Worm (Caenorhabditis elegans): ENCODE data around the gene str-253.

str-253 gene

DNA sequence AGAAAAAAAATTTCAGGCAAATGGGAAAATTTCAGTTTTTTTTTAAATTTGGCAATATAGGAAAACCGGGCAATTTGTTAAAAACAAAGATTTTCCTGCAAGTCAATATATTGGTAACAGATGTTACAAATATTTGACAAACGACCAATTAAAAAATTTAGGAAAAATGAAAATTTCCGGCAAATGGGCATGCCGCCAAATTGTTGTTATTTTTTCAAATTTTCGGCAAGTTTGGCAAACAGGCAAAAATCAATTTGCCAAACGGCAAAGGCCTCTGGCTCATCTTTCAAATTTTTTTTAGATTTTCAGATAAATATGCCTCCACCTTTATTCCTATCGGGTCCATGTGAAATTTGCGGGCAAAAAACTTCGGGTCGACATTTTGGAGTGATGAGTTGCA, 32.6 kb downstream of the str-253 start, which contains the start of gene nhr-128:
nhr-128 (plus strand) TSS at position 301 of the 400 bp plus-strand sequence.
- TF ChIP-seq pqm-1 (tag; optimal IDR thresholded peaks at IDR 0.05) (no peak), fkh-10 (GFP tag; optimal IDR thresholded peaks at IDR 0.05) (no peak), R02D3.7 (tag; optimal IDR thresholded peaks at IDR 0.05) (no peak), snpc-4 (tag; optimal IDR thresholded peaks at IDR 0.05) (no peak), pha-4 (tag; optimal IDR thresholded peaks at IDR 0.05) (no peak), nhr-12 (tag; optimal IDR thresholded peaks at IDR 0.05) (no peak), nhr-23 (tag; optimal IDR thresholded peaks at IDR 0.05) (no peak), lsy-12 (tag; optimal IDR thresholded peaks at IDR 0.05) (no peak), unc-39 (tag; optimal IDR thresholded peaks at IDR 0.05) (no peak), nhr-43 (tag; optimal IDR thresholded peaks at IDR 0.05; ENCODE audit: poor library complexity, severe bottlenecking) (no peak), ztf-11 (tag; optimal IDR thresholded peaks at IDR 0.05) (no peak), egl-5 (tag; optimal IDR thresholded peaks at IDR 0.05) (no peak), mdl-1 (tag; optimal IDR thresholded peaks at IDR 0.05) (no peak), mml-1 (tag; optimal IDR thresholded peaks at IDR 0.05) (no peak)

DNA sequence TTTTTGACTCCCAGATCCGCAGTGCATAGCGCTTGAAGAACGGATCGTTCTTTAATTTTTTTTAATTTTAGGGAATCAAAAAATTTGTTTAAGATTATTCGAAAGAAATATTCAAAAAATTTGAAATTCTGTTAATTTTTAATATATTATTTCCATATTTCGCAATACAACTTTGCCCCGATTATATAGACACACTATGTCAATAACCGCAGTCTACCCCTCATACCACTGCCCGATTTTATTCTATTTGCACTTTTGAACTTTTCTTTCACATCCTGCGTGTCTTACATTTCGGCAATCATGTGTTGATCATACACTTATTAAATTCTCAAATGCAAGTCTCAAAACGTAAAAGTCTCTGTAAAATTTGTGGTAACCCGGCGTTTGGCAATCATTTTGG, 35.6 kb downstream of the str-253 start, which contains the start of gene nhr-56:
nhr-56 (plus strand) TSS at position 202 of the 400 bp plus-strand sequence.
- TF ChIP-seq pqm-1 (tag; optimal IDR thresholded peaks at IDR 0.05) (peak; percentile 56), ztf-11 (tag; optimal IDR thresholded peaks at IDR 0.05) (no peak), nhr-43 (tag; optimal IDR thresholded peaks at IDR 0.05; ENCODE audit: poor library complexity, severe bottlenecking) (peak; percentile 14), nhr-67 (tag; optimal IDR thresholded peaks at IDR 0.05) (no peak), elt-2 (tag; optimal IDR thresholded peaks at IDR 0.05) (peak; percentile 64), nhr-23 (tag; optimal IDR thresholded peaks at IDR 0.05) (peak; percentile 69), zag-1 (tag; optimal IDR thresholded peaks at IDR 0.05) (no peak), jun-1 (tag; optimal IDR thresholded peaks at IDR 0.05) (peak; percentile 5), pha-4 (tag; optimal IDR thresholded peaks at IDR 0.05) (peak; percentile 98), nfya-1 (tag; optimal IDR thresholded peaks at IDR 0.05; ENCODE audit: insufficient read depth) (peak; percentile 16)

- TF ChIP-seq eor-1 (tag; optimal IDR thresholded peaks at IDR 0.05) (no peak), R02D3.7 (tag; optimal IDR thresholded peaks at IDR 0.05) (no peak), nhr-43 (tag; optimal IDR thresholded peaks at IDR 0.05; ENCODE audit: poor library complexity, severe bottlenecking) (no peak), pqm-1 (tag; optimal IDR thresholded peaks at IDR 0.05) (no peak), jun-1 (tag; optimal IDR thresholded peaks at IDR 0.05) (no peak), elt-3 (tag; optimal IDR thresholded peaks at IDR 0.05) (no peak), lin-15B (tag; optimal IDR thresholded peaks at IDR 0.05) (no peak), fkh-2 (tag; optimal IDR thresholded peaks at IDR 0.05) (no peak), sea-2 (GFP tag; optimal IDR thresholded peaks at IDR 0.05) (no peak), ceh-9 (tag; optimal IDR thresholded peaks at IDR 0.05) (no peak), mml-1 (tag; optimal IDR thresholded peaks at IDR 0.05) (no peak), nhr-28 (tag; optimal IDR thresholded peaks at IDR 0.05) (no peak), ama-1 (optimal IDR thresholded peaks at IDR 0.05) (no peak), skn-1 (tag; optimal IDR thresholded peaks at IDR 0.05) (no peak)
These were observed 37.5 kb downstream of the str-253 start for ce11 chrV:2216927-2217326.

- TF ChIP-seq ceh-16 (tag; optimal IDR thresholded peaks at IDR 0.05), result no peak
- no peak for TF ChIP-seq ceh-9 (tag; optimal IDR thresholded peaks at IDR 0.05)
- TF ChIP-seq nhr-23 (tag; optimal IDR thresholded peaks at IDR 0.05), result no peak
These were observed 39.1 kb downstream of the str-253 start, which contains the start of gene nstp-8 for ce11 chrV:2215352-2215751. Gene nstp-8 (plus strand): TSS chrV:2215652.

ce11 chrV:2214428-2215038, 39.9 kb downstream of the str-253 start, which contains the start of gene nhr-184:
Gene nhr-184 (minus strand): TSS chrV:2214478.
- TF ChIP-seq elt-1 (tag; optimal IDR thresholded peaks at IDR 0.05), result no peak
- peak; percentile 42 for TF ChIP-seq hmg-11 (tag; optimal IDR thresholded peaks at IDR 0.05)
- no peak for TF ChIP-seq daf-12 (tag; optimal IDR thresholded peaks at IDR 0.05)
- TF ChIP-seq lin-15B (tag; optimal IDR thresholded peaks at IDR 0.05), result no peak
- no peak for TF ChIP-seq ceh-82 (tag; optimal IDR thresholded peaks at IDR 0.05)
- TF ChIP-seq fkh-2 (tag; optimal IDR thresholded peaks at IDR 0.05), result no peak
- no peak for TF ChIP-seq ztf-4 (tag; optimal IDR thresholded peaks at IDR 0.05)
- TF ChIP-seq ceh-9 (tag; optimal IDR thresholded peaks at IDR 0.05), result no peak
- peak; percentile 27 for TF ChIP-seq elt-2 (tag; optimal IDR thresholded peaks at IDR 0.05)
- TF ChIP-seq pqm-1 (tag; optimal IDR thresholded peaks at IDR 0.05), result peak; percentile 25
- no peak for TF ChIP-seq tbx-2 (tag; optimal IDR thresholded peaks at IDR 0.05)
- peak; percentile 58 for TF ChIP-seq pha-4 (tag; optimal IDR thresholded peaks at IDR 0.05)
